Worm (Caenorhabditis elegans) whole organism, midembryonic: ENCODE data around the gene pals-30.

Experiments
- T22C8.4 ChIP-seq: fragments of 200-800 bp; sonication (Bioruptor generic); IDR thresholded peaks from 2 replicates; pipeline ENCODE4 v1.3.6; 2022; ENCODE audit warnings: missing genetic modification characterization, missing compliant biosample characterization
- cog-1 ChIP-seq: sonication (generic microtip); optimal IDR thresholded peaks from 2 replicates; lab custom pipeline; 2016; ENCODE audit warnings: missing genetic modification characterization, missing compliant biosample characterization
- flt-1 ChIP-seq: fragments of 200-800 bp; sonication (Bioruptor generic); IDR thresholded peaks from 2 replicates; pipeline ENCODE4 v1.3.6; 2022; ENCODE audit warnings: missing genetic modification characterization, missing compliant biosample characterization
- klf-2 ChIP-seq: fragments of 200-800 bp; sonication (Bioruptor generic); conservative IDR thresholded peaks from 2 replicates; pipeline ENCODE4 v1.3.6; 2022; ENCODE audit warnings: missing genetic modification reagents, missing genetic modification characterization, missing compliant biosample characterization
- med-1 ChIP-seq: sonication (generic microtip); optimal IDR thresholded peaks from 2 replicates; lab custom pipeline; 2017; ENCODE audit warnings: missing genetic modification characterization, mild to moderate bottlenecking, missing compliant biosample characterization, antibody characterized with exemption, missing genetic modification reagents; ENCODE audit not compliant: insufficient read depth
- ref-1 ChIP-seq: fragments of 200-800 bp; sonication (Bioruptor generic); conservative IDR thresholded peaks from 2 replicates; pipeline ENCODE4 v1.3.6; 2022; ENCODE audit warnings: missing genetic modification reagents, missing genetic modification characterization, missing compliant biosample characterization
- tab-1 ChIP-seq: fragments of 200-800 bp; sonication (Bioruptor generic); IDR thresholded peaks from 2 replicates; pipeline ENCODE4 v1.3.6; 2022; ENCODE audit warnings: missing genetic modification characterization, missing compliant biosample characterization
- ztf-23 ChIP-seq: fragments of 200-800 bp; sonication (Bioruptor generic); IDR thresholded peaks from 2 replicates; pipeline ENCODE4 v1.3.6; 2022; ENCODE audit warnings: missing genetic modification reagents, missing genetic modification characterization, missing compliant biosample characterization
- ztf-29 ChIP-seq: fragments of 200-800 bp; sonication (Bioruptor generic); IDR thresholded peaks from 2 replicates; pipeline ENCODE4 v1.3.6; 2022; ENCODE audit warnings: missing genetic modification reagents, missing genetic modification characterization, missing compliant biosample characterization

The pals-30 gene

ce11 chrIV:14572607-14573006, 20.8 kb upstream of the pals-30 start, which contains the start of gene glb-34:
Gene glb-34, minus strand, starts transcription at chrIV:14572707.
- TF ChIP-seq ztf-29 (GFP tag; lab: Robert Waterston, UW) (no peak), T22C8.4 (GFP tag; lab: Robert Waterston, UW) (no peak), klf-2 (GFP tag; lab: Robert Waterston, UW) (no peak), ztf-23 (GFP tag; lab: Robert Waterston, UW) (no peak), med-1 (GFP tag; lab: Kevin White, UChicago) (no peak), cog-1 (tag; lab: Kevin White, UChicago) (no peak), ref-1 (no peak), flt-1 (GFP tag; lab: Robert Waterston, UW) (no peak), tab-1 (GFP tag; lab: Robert Waterston, UW) (no peak)

- TF ChIP-seq ztf-29 (GFP tag; lab: Robert Waterston, UW) (no peak), flt-1 (GFP tag; lab: Robert Waterston, UW) (no peak), med-1 (GFP tag; lab: Kevin White, UChicago) (no peak), klf-2 (GFP tag; lab: Robert Waterston, UW) (no peak)
These were observed 19.9 kb upstream of the pals-30 start for ce11 chrIV:14571626-14572025.

DNA sequence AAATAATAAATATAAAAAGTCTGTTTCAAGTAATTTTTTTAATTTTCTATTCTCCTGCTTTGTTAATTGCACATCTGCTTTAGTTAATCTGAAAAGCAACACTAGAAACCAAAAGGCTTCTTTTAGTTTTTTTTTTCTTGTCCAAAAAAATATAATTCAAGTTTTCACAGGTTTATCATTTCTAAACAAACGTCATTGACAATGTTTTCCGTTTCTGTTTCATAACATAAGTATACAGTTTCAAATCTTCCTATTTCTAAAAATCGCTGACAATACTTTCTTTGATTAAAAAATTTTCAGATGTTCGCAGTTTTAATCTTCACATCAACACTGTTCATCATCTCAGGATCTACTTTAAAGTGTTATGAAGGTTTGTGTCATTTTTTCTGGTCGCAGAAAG, 13.3 kb upstream of the pals-30 start, which contains the start of gene Y57G11B.2:
TSS of gene Y57G11B.2 (plus strand) at position 301 of the 400 bp plus-strand sequence.
- TF ChIP-seq ref-1 (no peak), ztf-23 (GFP tag; lab: Robert Waterston, UW) (no peak), flt-1 (GFP tag; lab: Robert Waterston, UW) (no peak), cog-1 (tag; lab: Kevin White, UChicago) (no peak), klf-2 (GFP tag; lab: Robert Waterston, UW) (no peak), T22C8.4 (GFP tag; lab: Robert Waterston, UW) (no peak), tab-1 (GFP tag; lab: Robert Waterston, UW) (no peak), med-1 (GFP tag; lab: Kevin White, UChicago) (no peak), ztf-29 (GFP tag; lab: Robert Waterston, UW) (no peak)

ce11 chrIV:14562649-14563268, 11.0 kb upstream of the pals-30 start:
- TF ChIP-seq klf-2 (GFP tag; lab: Robert Waterston, UW), result no peak
- TF ChIP-seq ztf-29 (GFP tag; lab: Robert Waterston, UW), result no peak
- no peak for TF ChIP-seq ref-1
- TF ChIP-seq ztf-23 (GFP tag; lab: Robert Waterston, UW), result no peak
- no peak for TF ChIP-seq tab-1 (GFP tag; lab: Robert Waterston, UW)
- no peak for TF ChIP-seq cog-1 (tag; lab: Kevin White, UChicago)
- no peak for TF ChIP-seq flt-1 (GFP tag; lab: Robert Waterston, UW)
- TF ChIP-seq med-1 (GFP tag; lab: Kevin White, UChicago), result no peak
- TF ChIP-seq T22C8.4 (GFP tag; lab: Robert Waterston, UW), result no peak

DNA sequence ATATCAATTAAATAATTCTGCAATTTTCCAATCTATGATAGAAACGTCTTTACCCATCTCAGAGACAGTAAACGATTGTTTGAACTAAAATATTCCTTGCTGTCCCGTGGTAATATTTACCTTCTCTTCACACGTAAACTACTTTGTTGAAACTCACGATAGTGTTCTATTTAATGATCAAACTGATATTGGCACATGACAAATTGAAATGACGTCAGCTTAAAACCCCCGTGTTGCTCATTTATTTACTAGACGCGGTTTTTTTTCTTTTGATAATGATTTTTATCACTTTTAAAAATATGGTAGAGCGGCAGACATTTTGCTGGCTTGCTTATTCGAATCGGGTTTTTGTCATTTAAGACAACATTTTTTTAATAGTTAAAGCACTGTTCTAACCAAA, 9.9 kb upstream of the pals-30 start:
- TF ChIP-seq cog-1 (tag; lab: Kevin White, UChicago) (no peak), ztf-29 (GFP tag; lab: Robert Waterston, UW) (no peak), T22C8.4 (GFP tag; lab: Robert Waterston, UW) (no peak), med-1 (GFP tag; lab: Kevin White, UChicago) (no peak), ref-1 (no peak), tab-1 (GFP tag; lab: Robert Waterston, UW) (no peak), flt-1 (GFP tag; lab: Robert Waterston, UW) (no peak), ztf-23 (GFP tag; lab: Robert Waterston, UW) (no peak), klf-2 (GFP tag; lab: Robert Waterston, UW) (no peak)

ce11 chrIV:14559267-14559666, 7.5 kb upstream of the pals-30 start:
- no peak for TF ChIP-seq ztf-29 (GFP tag; lab: Robert Waterston, UW)
- no peak for TF ChIP-seq cog-1 (tag; lab: Kevin White, UChicago)
- TF ChIP-seq flt-1 (GFP tag; lab: Robert Waterston, UW), result no peak
- TF ChIP-seq ref-1, result no peak
- no peak for TF ChIP-seq tab-1 (GFP tag; lab: Robert Waterston, UW)
- TF ChIP-seq klf-2 (GFP tag; lab: Robert Waterston, UW), result no peak
- no peak for TF ChIP-seq ztf-23 (GFP tag; lab: Robert Waterston, UW)
- no peak for TF ChIP-seq T22C8.4 (GFP tag; lab: Robert Waterston, UW)
- no peak for TF ChIP-seq med-1 (GFP tag; lab: Kevin White, UChicago)

ce11 chrIV:14557642-14558041, 5.9 kb upstream of the pals-30 start:
- TF ChIP-seq klf-2 (GFP tag; lab: Robert Waterston, UW), result no peak
- no peak for TF ChIP-seq flt-1 (GFP tag; lab: Robert Waterston, UW)
- no peak for TF ChIP-seq ztf-29 (GFP tag; lab: Robert Waterston, UW)
- no peak for TF ChIP-seq ref-1
- TF ChIP-seq med-1 (GFP tag; lab: Kevin White, UChicago), result no peak
- TF ChIP-seq cog-1 (tag; lab: Kevin White, UChicago), result no peak
- no peak for TF ChIP-seq ztf-23 (GFP tag; lab: Robert Waterston, UW)
- TF ChIP-seq T22C8.4 (GFP tag; lab: Robert Waterston, UW), result no peak
- no peak for TF ChIP-seq tab-1 (GFP tag; lab: Robert Waterston, UW)

- TF ChIP-seq ztf-23 (GFP tag; lab: Robert Waterston, UW) (no peak), T22C8.4 (GFP tag; lab: Robert Waterston, UW) (no peak), med-1 (GFP tag; lab: Kevin White, UChicago) (no peak), ref-1 (no peak), flt-1 (GFP tag; lab: Robert Waterston, UW) (no peak), ztf-29 (GFP tag; lab: Robert Waterston, UW) (no peak), tab-1 (GFP tag; lab: Robert Waterston, UW) (no peak), cog-1 (tag; lab: Kevin White, UChicago) (no peak), klf-2 (GFP tag; lab: Robert Waterston, UW) (no peak)
These were observed 3.0 kb upstream of the pals-30 start, which contains the start of gene Y57G11B.6 for ce11 chrIV:14554788-14555187. Gene Y57G11B.6, minus strand, starts transcription at chrIV:14554888.

DNA sequence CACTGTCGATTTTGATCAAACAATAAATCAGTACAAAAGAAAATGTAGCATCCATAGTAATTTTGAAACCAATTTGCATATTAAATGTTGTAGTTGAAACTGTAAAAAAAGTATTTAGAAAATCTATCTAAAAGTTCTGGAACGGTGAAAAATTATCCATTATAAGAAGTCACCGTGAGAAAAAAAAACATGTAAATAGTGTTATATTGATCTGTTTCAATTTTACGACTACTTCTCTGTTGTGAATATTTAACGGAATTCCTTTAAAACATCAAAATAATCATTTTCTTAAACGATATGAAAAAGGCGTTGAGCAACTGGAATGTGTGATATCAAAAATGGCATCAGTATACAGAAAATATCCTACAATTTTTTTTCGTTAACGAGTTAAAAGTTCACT, 2.5 kb downstream of the pals-30 start, which contains the start of gene T27E7.9:
TSS of gene T27E7.9 (minus strand) at position 101 of the 400 bp plus-strand sequence.
- no peak for TF ChIP-seq flt-1 (GFP tag; lab: Robert Waterston, UW)
- TF ChIP-seq ztf-23 (GFP tag; lab: Robert Waterston, UW), result no peak
- no peak for TF ChIP-seq cog-1 (tag; lab: Kevin White, UChicago)
- TF ChIP-seq ref-1, result no peak
- TF ChIP-seq med-1 (GFP tag; lab: Kevin White, UChicago), result no peak
- no peak for TF ChIP-seq klf-2 (GFP tag; lab: Robert Waterston, UW)
- no peak for TF ChIP-seq tab-1 (GFP tag; lab: Robert Waterston, UW)
- no peak for TF ChIP-seq T22C8.4 (GFP tag; lab: Robert Waterston, UW)
- TF ChIP-seq ztf-29 (GFP tag; lab: Robert Waterston, UW), result no peak
